Worm (Caenorhabditis elegans) whole organism, young adult: ENCODE data around the gene M02B1.3.
A peak's percentile ranks its signal among the peaks of the same experiment; 100 is the strongest.

ENCODE experiments used
- B0019.2 ChIP-seq: fragments of 200-800 bp; sonication (Bioruptor generic); conservative IDR thresholded peaks from 2 replicates; pipeline ENCODE4 v1.3.6; 2022; ENCODE audit warnings: missing genetic modification reagents, missing genetic modification characterization, missing compliant biosample characterization
- B0261.1 ChIP-seq: sonication (generic microtip); optimal IDR thresholded peaks from 2 replicates; lab custom pipeline; 2016; ENCODE audit warnings: mild to moderate bottlenecking, missing genetic modification characterization, moderate library complexity, missing compliant biosample characterization
- B0336.3 ChIP-seq: fragments of 200-800 bp; sonication (Bioruptor generic); IDR thresholded peaks from 2 replicates; pipeline ENCODE4 v1.3.6; 2022; ENCODE audit warnings: missing genetic modification characterization, missing compliant biosample characterization
- C17E4.6 ChIP-seq: fragments of 200-800 bp; sonication (Bioruptor generic); IDR thresholded peaks from 2 replicates; pipeline ENCODE4 v1.3.6; 2022; ENCODE audit warnings: missing genetic modification reagents, missing genetic modification characterization, missing compliant biosample characterization
- F10E7.11 ChIP-seq: sonication (generic microtip); optimal IDR thresholded peaks from 2 replicates; lab custom pipeline; 2017; ENCODE audit warnings: mild to moderate bottlenecking, missing genetic modification characterization, moderate library complexity, missing compliant biosample characterization
- F22D6.2 ChIP-seq: sonication (generic microtip); optimal IDR thresholded peaks from 2 replicates; lab custom pipeline; 2016; ENCODE audit warnings: mild to moderate bottlenecking, missing genetic modification characterization, missing compliant biosample characterization
- F23B12.7 ChIP-seq: sonication (generic microtip); optimal IDR thresholded peaks from 2 replicates; lab custom pipeline; 2017; ENCODE audit warnings: missing genetic modification characterization, mild to moderate bottlenecking, missing compliant biosample characterization, antibody characterized with exemption, moderate library complexity; ENCODE audit not compliant: insufficient read depth
- F33H1.4 ChIP-seq: fragments of 200-800 bp; sonication (Bioruptor generic); IDR thresholded peaks from 2 replicates; pipeline ENCODE4 v1.3.6; 2022; ENCODE audit warnings: missing genetic modification reagents, missing genetic modification characterization, missing compliant biosample characterization
- F37B4.10 ChIP-seq: fragments of 200-800 bp; sonication (Bioruptor generic); IDR thresholded peaks from 2 replicates; pipeline ENCODE4 v1.3.6; 2022; ENCODE audit warnings: missing genetic modification characterization, missing compliant biosample characterization
- F39B2.1 ChIP-seq: fragments of 200-800 bp; sonication (Bioruptor generic); IDR thresholded peaks from 2 replicates; pipeline ENCODE4 v1.3.6; 2022; ENCODE audit warnings: missing genetic modification reagents, missing genetic modification characterization, missing compliant biosample characterization
- F52B5.7 ChIP-seq: sonication (generic microtip); optimal IDR thresholded peaks from 2 replicates; lab custom pipeline; 2016; ENCODE audit warnings: mild to moderate bottlenecking, missing genetic modification characterization, missing compliant biosample characterization
- K11D2.4 ChIP-seq: fragments of 200-800 bp; sonication (Bioruptor generic); IDR thresholded peaks from 2 replicates; pipeline ENCODE4 v1.3.6; 2022; ENCODE audit warnings: missing genetic modification reagents, missing genetic modification characterization, missing compliant biosample characterization
- ZK185.1 ChIP-seq: sonication (generic microtip); optimal IDR thresholded peaks from 2 replicates; lab custom pipeline; 2016; ENCODE audit warnings: mild to moderate bottlenecking, missing genetic modification characterization, missing compliant biosample characterization; ENCODE audit not compliant: poor library complexity, severe bottlenecking
- aptf-3 ChIP-seq: fragments of 200-800 bp; sonication (Bioruptor generic); IDR thresholded peaks from 2 replicates; pipeline ENCODE4 v1.3.6; 2022; ENCODE audit warnings: missing genetic modification characterization, missing compliant biosample characterization
- atf-7 ChIP-seq: sonication (generic microtip); optimal IDR thresholded peaks from 2 replicates; lab custom pipeline; 2017; ENCODE audit warnings: mild to moderate bottlenecking, missing genetic modification characterization, missing compliant biosample characterization
- attf-6 ChIP-seq: fragments of 200-800 bp; sonication (Bioruptor generic); IDR thresholded peaks from 2 replicates; pipeline ENCODE4 v1.3.6; 2022; ENCODE audit warnings: missing genetic modification reagents, missing genetic modification characterization, missing compliant biosample characterization
- bed-1 ChIP-seq: fragments of 200-800 bp; sonication (Bioruptor generic); IDR thresholded peaks from 2 replicates; pipeline ENCODE4 v1.3.6; 2022; ENCODE audit warnings: missing genetic modification reagents, missing genetic modification characterization, missing compliant biosample characterization
- cebp-2 ChIP-seq: fragments of 200-800 bp; sonication (Bioruptor generic); IDR thresholded peaks from 2 replicates; pipeline ENCODE4 v1.3.6; 2022; ENCODE audit warnings: missing genetic modification characterization, missing compliant biosample characterization
- ceh-100 ChIP-seq: fragments of 200-800 bp; sonication (Bioruptor generic); IDR thresholded peaks from 2 replicates; pipeline ENCODE4 v1.3.6; 2022; ENCODE audit warnings: missing genetic modification reagents, missing genetic modification characterization, missing compliant biosample characterization
- ceh-58 ChIP-seq: fragments of 200-800 bp; sonication (Bioruptor generic); IDR thresholded peaks from 2 replicates; pipeline ENCODE4 v1.3.6; 2022; ENCODE audit warnings: missing genetic modification characterization, missing compliant biosample characterization
- ceh-91 ChIP-seq: fragments of 200-800 bp; sonication (Bioruptor generic); IDR thresholded peaks from 2 replicates; pipeline ENCODE4 v1.3.6; 2022; ENCODE audit warnings: missing genetic modification reagents, missing genetic modification characterization, missing compliant biosample characterization
- dox-1 ChIP-seq: fragments of 200-800 bp; sonication (Bioruptor generic); IDR thresholded peaks from 2 replicates; pipeline ENCODE4 v1.3.6; 2022; ENCODE audit warnings: missing genetic modification reagents, missing genetic modification characterization, missing compliant biosample characterization
- dpl-1 ChIP-seq: fragments of 150-350 bp; optimal IDR thresholded peaks from 2 replicates; lab custom pipeline; 2014; ENCODE audit warnings: missing biosample characterization, missing genetic modification reagents, missing genetic modification characterization
- egl-18 ChIP-seq: fragments of 200-800 bp; sonication (Bioruptor generic); IDR thresholded peaks from 2 replicates; pipeline ENCODE4 v1.3.6; 2022; ENCODE audit warnings: missing genetic modification reagents, missing genetic modification characterization, missing compliant biosample characterization
- ekl-4 ChIP-seq: fragments of 200-800 bp; sonication (Bioruptor generic); IDR thresholded peaks from 2 replicates; pipeline ENCODE4 v1.3.6; 2022; ENCODE audit warnings: missing genetic modification reagents, missing genetic modification characterization, missing compliant biosample characterization
- fkh-3 ChIP-seq: sonication (generic microtip); optimal IDR thresholded peaks from 2 replicates; lab custom pipeline; 2016; ENCODE audit warnings: mild to moderate bottlenecking, missing genetic modification characterization, missing compliant biosample characterization
- hmg-1.2 ChIP-seq: fragments of 200-800 bp; sonication (Bioruptor generic); IDR thresholded peaks from 2 replicates; pipeline ENCODE4 v1.3.6; 2022; ENCODE audit warnings: missing genetic modification reagents, missing genetic modification characterization, missing compliant biosample characterization
- hmg-20 ChIP-seq: fragments of 200-800 bp; sonication (Bioruptor generic); IDR thresholded peaks from 2 replicates; pipeline ENCODE4 v1.3.6; 2022; ENCODE audit warnings: missing genetic modification reagents, missing genetic modification characterization, missing compliant biosample characterization
- hsf-1 ChIP-seq: fragments of 200-800 bp; sonication (Bioruptor generic); IDR thresholded peaks from 2 replicates; pipeline ENCODE4 v1.3.6; 2022; ENCODE audit warnings: missing genetic modification reagents, missing genetic modification characterization, missing compliant biosample characterization
- let-607 ChIP-seq, 2 experiments: fragments of 200-800 bp in 1 of 2; sonication (Bioruptor generic) in 1 of 2; sonication (generic microtip) in 1 of 2; optimal IDR thresholded peaks; 2 replicates each; lab custom pipeline; 2016 to 2018; ENCODE audit warnings: mild to moderate bottlenecking in 2 of 2, missing compliant biosample characterization in 2 of 2, missing genetic modification characterization in 2 of 2, moderate library complexity in 2 of 2, missing genotype in 1 of 2
- lin-26 ChIP-seq: fragments of 200-800 bp; sonication (Bioruptor generic); IDR thresholded peaks from 2 replicates; pipeline ENCODE4 v1.3.6; 2022; ENCODE audit warnings: missing genetic modification reagents, missing genetic modification characterization, missing compliant biosample characterization
- lin-40 ChIP-seq: sonication (generic microtip); optimal IDR thresholded peaks from 2 replicates; lab custom pipeline; 2016; ENCODE audit warnings: missing genetic modification characterization, mild to moderate bottlenecking, missing compliant biosample characterization, missing genotype, missing genetic modification reagents
- lin-54 ChIP-seq: fragments of 200-800 bp; sonication (Bioruptor generic); optimal IDR thresholded peaks from 2 replicates; lab custom pipeline; 2018; ENCODE audit warnings: mild to moderate bottlenecking, missing genetic modification characterization, missing compliant biosample characterization
- lir-1 ChIP-seq: fragments of 200-800 bp; sonication (Bioruptor generic); conservative IDR thresholded peaks from 2 replicates; pipeline ENCODE4 v1.3.6; 2022; ENCODE audit warnings: missing genetic modification reagents, missing genetic modification characterization, missing compliant biosample characterization
- lsl-1 ChIP-seq: fragments of 200-800 bp; sonication (Bioruptor generic); optimal IDR thresholded peaks from 2 replicates; lab custom pipeline; 2018; ENCODE audit warnings: mild to moderate bottlenecking, missing genetic modification characterization, moderate library complexity, missing compliant biosample characterization
- mes-4 ChIP-seq: sonication (generic microtip); optimal IDR thresholded peaks from 2 replicates; lab custom pipeline; 2016; ENCODE audit warnings: missing genotype, missing genetic modification characterization, missing compliant biosample characterization
- nfyb-1 ChIP-seq: fragments of 200-800 bp; sonication (Bioruptor generic); IDR thresholded peaks from 2 replicates; pipeline ENCODE4 v1.3.6; 2022; ENCODE audit warnings: missing genetic modification reagents, missing genetic modification characterization, missing compliant biosample characterization
- nhr-120 ChIP-seq: fragments of 200-800 bp; sonication (Bioruptor generic); IDR thresholded peaks from 2 replicates; pipeline ENCODE4 v1.3.6; 2022; ENCODE audit warnings: missing genetic modification characterization, missing compliant biosample characterization
- nhr-80 ChIP-seq: sonication (generic microtip); optimal IDR thresholded peaks from 2 replicates; lab custom pipeline; 2016; ENCODE audit warnings: missing genetic modification characterization, missing compliant biosample characterization
- pbrm-1 ChIP-seq: fragments of 200-800 bp; sonication (Bioruptor generic); IDR thresholded peaks from 2 replicates; pipeline ENCODE4 v1.3.6; 2022; ENCODE audit warnings: missing genetic modification reagents, missing genetic modification characterization, missing compliant biosample characterization
- rcor-1 ChIP-seq: fragments of 200-800 bp; sonication (Bioruptor generic); IDR thresholded peaks from 2 replicates; pipeline ENCODE4 v1.3.6; 2022; ENCODE audit warnings: missing genetic modification reagents, missing genetic modification characterization, missing compliant biosample characterization
- repo-1 ChIP-seq: sonication (generic microtip); optimal IDR thresholded peaks from 2 replicates; lab custom pipeline; 2017; ENCODE audit warnings: mild to moderate bottlenecking, missing genetic modification characterization, missing compliant biosample characterization
- snpc-1.1 ChIP-seq: sonication (generic microtip); optimal IDR thresholded peaks from 2 replicates; lab custom pipeline; 2017; ENCODE audit warnings: missing genetic modification characterization, mild to moderate bottlenecking, missing compliant biosample characterization, antibody characterized with exemption, moderate library complexity, missing genotype, missing genetic modification reagents; ENCODE audit not compliant: insufficient read depth
- snpc-3.4 ChIP-seq: sonication (generic microtip); optimal IDR thresholded peaks from 2 replicates; lab custom pipeline; 2017; ENCODE audit warnings: missing genetic modification characterization, mild to moderate bottlenecking, missing compliant biosample characterization, antibody characterized with exemption, moderate library complexity, missing genotype, missing genetic modification reagents
- tlf-1 ChIP-seq: fragments of 200-800 bp; sonication (Bioruptor generic); optimal IDR thresholded peaks from 2 replicates; lab custom pipeline; 2018; ENCODE audit warnings: mild to moderate bottlenecking, missing genetic modification characterization, missing compliant biosample characterization
- unc-62 ChIP-seq: fragments of 150-350 bp; optimal IDR thresholded peaks from 2 replicates; lab custom pipeline; 2014; ENCODE audit warnings: missing biosample characterization, missing genetic modification reagents, missing genetic modification characterization
- xnd-1 ChIP-seq: sonication (generic microtip); optimal IDR thresholded peaks from 2 replicates; lab custom pipeline; 2016; ENCODE audit warnings: missing genotype, missing genetic modification reagents, missing genetic modification characterization, missing compliant biosample characterization
- zim-3 ChIP-seq: sonication (generic microtip); optimal IDR thresholded peaks from 2 replicates; lab custom pipeline; 2017; ENCODE audit warnings: mild to moderate bottlenecking, missing genetic modification characterization, moderate library complexity, missing compliant biosample characterization

M02B1.3 gene

ce11 chrIV:12795371-12795936 is 40.9 kb upstream of the M02B1.3 start (continued):
- TF ChIP-seq mes-4 (tag; lab: Kevin White, UChicago), result no peak
- TF ChIP-seq hsf-1, result peak; percentile 39; the same call in 1 of the 2 replicates
- TF ChIP-seq unc-62 (GFP tag; lab: Kevin White, UChicago), result no peak
- TF ChIP-seq nhr-80 (tag; lab: Kevin White, UChicago), result no peak
- peak; percentile 24 for TF ChIP-seq xnd-1 (tag; lab: Kevin White, UChicago)
- TF ChIP-seq ceh-91 (GFP tag; lab: Robert Waterston, UW), result 0 out of 2 replicates have a peak, but pooled peaks have one; percentile 17
- no peak for TF ChIP-seq lin-40 (tag; lab: Kevin White, UChicago)
- no peak for TF ChIP-seq F52B5.7
- no peak for TF ChIP-seq tlf-1 (GFP tag; lab: Kevin White, UChicago)
- no peak for TF ChIP-seq let-607 (tag; optimal IDR thresholded peaks at IDR 0.05; lab: Kevin White, UChicago)
- peak; percentile 89 for TF ChIP-seq pbrm-1 (GFP tag; lab: Robert Waterston, UW)
- no peak for TF ChIP-seq hmg-20
- no peak for TF ChIP-seq F10E7.11
- no peak for TF ChIP-seq cebp-2
- TF ChIP-seq F22D6.2, result no peak
- TF ChIP-seq F33H1.4 (GFP tag; lab: Robert Waterston, UW), result peak; percentile 54
- no peak for TF ChIP-seq F39B2.1 (GFP tag; lab: Robert Waterston, UW)
- TF ChIP-seq atf-7 (tag; lab: Kevin White, UChicago), result no peak
- TF ChIP-seq ZK185.1 (tag; lab: Kevin White, UChicago), result no peak
- no peak for TF ChIP-seq F23B12.7
- peak; percentile 12 for TF ChIP-seq snpc-3.4 (tag; lab: Kevin White, UChicago)
- peak; percentile 70 for TF ChIP-seq nfyb-1 (GFP tag; lab: Robert Waterston, UW)
- no peak for TF ChIP-seq ceh-100 (GFP tag; lab: Robert Waterston, UW)
- no peak for TF ChIP-seq aptf-3 (GFP tag; lab: Robert Waterston, UW)
- peak; percentile 48 for TF ChIP-seq rcor-1 (GFP tag; lab: Robert Waterston, UW)
- no peak for TF ChIP-seq fkh-3 (tag; lab: Kevin White, UChicago)
- no peak for TF ChIP-seq F37B4.10 (GFP tag; lab: Robert Waterston, UW)
- TF ChIP-seq ceh-58 (GFP tag; lab: Robert Waterston, UW), result no peak
- TF ChIP-seq B0336.3 (GFP tag; lab: Robert Waterston, UW), result 0 out of 2 replicates have a peak, but pooled peaks have one; percentile 33
- TF ChIP-seq lin-26 (GFP tag; lab: Robert Waterston, UW), result no peak
- TF ChIP-seq hmg-1.2, result peak; percentile 94
- peak; percentile 92 for TF ChIP-seq attf-6 (GFP tag; lab: Robert Waterston, UW)
- no peak for TF ChIP-seq B0261.1
- TF ChIP-seq zim-3, result no peak
- TF ChIP-seq snpc-1.1 (tag; lab: Kevin White, UChicago), result peak; percentile 88
- no peak for TF ChIP-seq lir-1 (GFP tag; lab: Robert Waterston, UW)
- no peak for TF ChIP-seq C17E4.6 (GFP tag; lab: Robert Waterston, UW)
- TF ChIP-seq repo-1 (tag; lab: Kevin White, UChicago), result peak; percentile 2
- TF ChIP-seq dox-1, result 0 out of 2 replicates have a peak, but pooled peaks have one; percentile 72
- peak; percentile 53 for TF ChIP-seq lsl-1 (GFP tag; lab: Kevin White, UChicago)
- no peak for TF ChIP-seq K11D2.4 (GFP tag; lab: Robert Waterston, UW)
- no peak for TF ChIP-seq dpl-1 (GFP tag; lab: Kevin White, UChicago)
- TF ChIP-seq B0019.2 (GFP tag; lab: Robert Waterston, UW), result no peak
- TF ChIP-seq egl-18 (GFP tag; lab: Robert Waterston, UW), result no peak
- TF ChIP-seq nhr-120, result no peak
- TF ChIP-seq bed-1, result no peak
- TF ChIP-seq lin-54, result no peak
- no peak for TF ChIP-seq ekl-4 (GFP tag; lab: Robert Waterston, UW)
